Fruit fly (Drosophila melanogaster) whole organism, embryonic: Measurements from ENCODE around the gene Rpp30.

Experiments used
- Bteb2 ChIP-seq: fragments of 200-800 bp; sonication (Bioruptor generic); optimal IDR thresholded peaks from 2 replicates; lab custom pipeline; 2016; ENCODE audit warnings: missing biosample characterization, missing genetic modification characterization
- CG10209 ChIP-seq: fragments of 200-800 bp; sonication (Bioruptor generic); optimal IDR thresholded peaks from 3 replicates; lab custom pipeline; 2017; ENCODE audit warnings: missing biosample characterization, mild to moderate bottlenecking, missing genetic modification characterization, missing genetic modification reagents
- CG10431 ChIP-seq: fragments of 200-800 bp; sonication (Bioruptor generic); optimal IDR thresholded peaks from 3 replicates; lab custom pipeline; 2018; ENCODE audit warnings: missing biosample characterization, mild to moderate bottlenecking, missing genetic modification characterization
- CG11456 ChIP-seq: fragments of 200-800 bp; sonication (Bioruptor generic); IDR thresholded peaks from 3 replicates; pipeline ENCODE4 v1.3.6; 2022; ENCODE audit warnings: missing biosample characterization, missing genetic modification characterization
- CG12299 ChIP-seq: fragments of 200-800 bp; sonication (Bioruptor generic); optimal IDR thresholded peaks from 2 replicates; lab custom pipeline; 2018; ENCODE audit warnings: missing biosample characterization, mild to moderate bottlenecking, missing genetic modification characterization
- CG14965 ChIP-seq: fragments of 200-800 bp; sonication (Bioruptor generic); optimal IDR thresholded peaks from 2 replicates; lab custom pipeline; 2016; ENCODE audit warnings: missing biosample characterization, missing genetic modification characterization, borderline replicate concordance
- CG1602 ChIP-seq: fragments of 200-800 bp; sonication (Bioruptor generic); optimal IDR thresholded peaks from 3 replicates; lab custom pipeline; 2016; ENCODE audit warnings: missing biosample characterization, missing genetic modification characterization
- CG17385 ChIP-seq: fragments of 200-800 bp; sonication (Bioruptor generic); optimal IDR thresholded peaks from 3 replicates; lab custom pipeline; 2018; ENCODE audit warnings: missing biosample characterization, mild to moderate bottlenecking, missing genetic modification characterization
- CG33213 ChIP-seq: fragments of 200-800 bp; sonication (Bioruptor generic); optimal IDR thresholded peaks from 3 replicates; lab custom pipeline; 2016; ENCODE audit warnings: missing biosample characterization, missing genetic modification characterization
- CG3407 ChIP-seq: fragments of 200-800 bp; sonication (Bioruptor generic); optimal IDR thresholded peaks from 2 replicates; lab custom pipeline; 2018; ENCODE audit warnings: missing biosample characterization, mild to moderate bottlenecking, missing genetic modification characterization
- CG4617 ChIP-seq: fragments of 200-800 bp; sonication (Bioruptor generic); optimal IDR thresholded peaks from 3 replicates; lab custom pipeline; 2016; ENCODE audit warnings: missing biosample characterization, missing genetic modification characterization, borderline replicate concordance
- CG6683 ChIP-seq: fragments of 200-800 bp; sonication (Bioruptor generic); optimal IDR thresholded peaks from 2 replicates; lab custom pipeline; 2017; ENCODE audit warnings: missing biosample characterization, mild to moderate bottlenecking, missing genetic modification characterization, missing genetic modification reagents
- CG7786 ChIP-seq: fragments of 200-800 bp; sonication (Bioruptor generic); optimal IDR thresholded peaks from 2 replicates; lab custom pipeline; 2016; ENCODE audit warnings: missing biosample characterization, missing genetic modification characterization
- CHES-1-like ChIP-seq: fragments of 200-800 bp; sonication (Bioruptor generic); optimal IDR thresholded peaks from 2 replicates; lab custom pipeline; 2016; ENCODE audit warnings: missing biosample characterization, missing genetic modification characterization
- CoRest ChIP-seq: fragments of 200-800 bp; sonication (Bioruptor generic); optimal IDR thresholded peaks from 3 replicates; lab custom pipeline; 2018; ENCODE audit warnings: missing biosample characterization, mild to moderate bottlenecking, missing genetic modification characterization, moderate library complexity
- Dip3 ChIP-seq: fragments of 200-800 bp; sonication (Bioruptor generic); optimal IDR thresholded peaks from 3 replicates; lab custom pipeline; 2016; ENCODE audit warnings: missing biosample characterization, missing genetic modification characterization
- Dll ChIP-seq: fragments of 200-800 bp; sonication (Bioruptor generic); IDR thresholded peaks from 4 replicates; pipeline ENCODE4 v1.3.6; 2022; ENCODE audit warnings: missing biosample characterization, missing genetic modification characterization; ENCODE audit not compliant: partially characterized antibody
- Dp ChIP-seq: fragments of 200-800 bp; sonication (Bioruptor generic); optimal IDR thresholded peaks from 2 replicates; lab custom pipeline; 2018; ENCODE audit warnings: missing biosample characterization, mild to moderate bottlenecking, missing genetic modification characterization, moderate library complexity
- E2f2 ChIP-seq: fragments of 200-800 bp; sonication (Bioruptor generic); IDR thresholded peaks from 2 replicates; pipeline ENCODE4 v1.3.6; 2022; ENCODE audit warnings: missing biosample characterization, missing genetic modification characterization
- Ets65A ChIP-seq: fragments of 200-800 bp; sonication (Bioruptor generic); peaks from one replicate; lab custom pipeline; 2016; ENCODE audit warnings: missing biosample characterization, missing genetic modification characterization
- Ets97D ChIP-seq: fragments of 200-800 bp; sonication (Bioruptor generic); optimal IDR thresholded peaks from 3 replicates; lab custom pipeline; 2016; ENCODE audit warnings: missing biosample characterization, missing genetic modification characterization
- HLH4C ChIP-seq: fragments of 200-800 bp; sonication (Bioruptor generic); IDR thresholded peaks from 3 replicates; pipeline ENCODE4 v1.3.6; 2022; ENCODE audit warnings: missing biosample characterization, missing genetic modification characterization; ENCODE audit not compliant: partially characterized antibody
- Hey ChIP-seq: fragments of 200-800 bp; sonication (Bioruptor generic); optimal IDR thresholded peaks from 3 replicates; lab custom pipeline; 2018; ENCODE audit warnings: missing biosample characterization, mild to moderate bottlenecking, missing genetic modification characterization
- Hmr ChIP-seq: fragments of 200-800 bp; sonication (Bioruptor generic); optimal IDR thresholded peaks from 3 replicates; lab custom pipeline; 2017; ENCODE audit warnings: mild to moderate bottlenecking, missing biosample characterization, missing genetic modification reagents, missing genetic modification characterization
- Med ChIP-seq: fragments of 200-800 bp; sonication (Bioruptor generic); peaks from one replicate; lab custom pipeline; 2016; ENCODE audit warnings: missing biosample characterization, missing genetic modification characterization, mild to moderate bottlenecking, inconsistent platforms, moderate library complexity
- Sox100B ChIP-seq: fragments of 200-800 bp; sonication (Bioruptor generic); optimal IDR thresholded peaks from 3 replicates; lab custom pipeline; 2018; ENCODE audit warnings: missing biosample characterization, mild to moderate bottlenecking, missing genetic modification characterization
- ap ChIP-seq: fragments of 200-800 bp; sonication (Bioruptor generic); IDR thresholded peaks from 2 replicates; pipeline ENCODE4 v1.3.6; 2022; ENCODE audit warnings: missing biosample characterization, missing genetic modification characterization
- bowl ChIP-seq: fragments of 200-800 bp; sonication (Bioruptor generic); IDR thresholded peaks from 2 replicates; pipeline ENCODE4 v1.3.6; 2022; ENCODE audit warnings: missing biosample characterization, missing genetic modification characterization
- caup ChIP-seq: fragments of 200-800 bp; sonication (Bioruptor generic); optimal IDR thresholded peaks from 3 replicates; lab custom pipeline; 2017; ENCODE audit warnings: missing biosample characterization, mild to moderate bottlenecking, missing genetic modification characterization, moderate library complexity; ENCODE audit not compliant: severe bottlenecking
- cg ChIP-seq: fragments of 200-800 bp; sonication (Bioruptor generic); optimal IDR thresholded peaks from 3 replicates; lab custom pipeline; 2019; ENCODE audit warnings: missing biosample characterization, mild to moderate bottlenecking, missing genetic modification characterization, moderate library complexity
- chinmo ChIP-seq: fragments of 200-800 bp; sonication (Bioruptor generic); IDR thresholded peaks from 4 replicates; pipeline ENCODE4 v1.3.6; 2022; ENCODE audit warnings: missing biosample characterization, missing genetic modification characterization; ENCODE audit not compliant: partially characterized antibody
- emc ChIP-seq: fragments of 200-800 bp; sonication (Bioruptor generic); optimal IDR thresholded peaks from 2 replicates; lab custom pipeline; 2016; ENCODE audit warnings: missing biosample characterization, missing genetic modification characterization
- eyg ChIP-seq: fragments of 200-800 bp; sonication (Bioruptor generic); optimal IDR thresholded peaks from 3 replicates; lab custom pipeline; 2016; ENCODE audit warnings: missing biosample characterization, missing genetic modification characterization
- fd102C ChIP-seq: fragments of 200-800 bp; sonication (Bioruptor generic); optimal IDR thresholded peaks from 2 replicates; lab custom pipeline; 2018; ENCODE audit warnings: missing biosample characterization, mild to moderate bottlenecking, missing genetic modification characterization, moderate library complexity
- gce ChIP-seq: fragments of 200-800 bp; sonication (Bioruptor generic); IDR thresholded peaks from 3 replicates; pipeline ENCODE4 v1.3.6; 2022; ENCODE audit warnings: missing biosample characterization, missing genetic modification characterization
- gcm2 ChIP-seq: fragments of 200-800 bp; sonication (Bioruptor generic); optimal IDR thresholded peaks from 2 replicates; lab custom pipeline; 2016; ENCODE audit warnings: missing biosample characterization, missing genetic modification characterization
- jing ChIP-seq: fragments of 200-800 bp; sonication (Bioruptor generic); optimal IDR thresholded peaks from 2 replicates; lab custom pipeline; 2018; ENCODE audit warnings: missing biosample characterization, mild to moderate bottlenecking, missing genetic modification characterization
- lbe ChIP-seq: fragments of 200-800 bp; sonication (Bioruptor generic); optimal IDR thresholded peaks from 2 replicates; lab custom pipeline; 2016; ENCODE audit warnings: missing biosample characterization, mild to moderate bottlenecking, missing genetic modification characterization
- mirr ChIP-seq: fragments of 200-800 bp; sonication (Bioruptor generic); optimal IDR thresholded peaks from 3 replicates; lab custom pipeline; 2018; ENCODE audit warnings: missing biosample characterization, mild to moderate bottlenecking, missing genetic modification characterization
- pzg ChIP-seq: fragments of 200-800 bp; sonication (Bioruptor generic); optimal IDR thresholded peaks from 3 replicates; lab custom pipeline; 2018; ENCODE audit warnings: missing biosample characterization, mild to moderate bottlenecking, missing genetic modification characterization, moderate library complexity
- ro ChIP-seq: fragments of 200-800 bp; sonication (Bioruptor generic); IDR thresholded peaks from 2 replicates; pipeline ENCODE4 v1.3.6; 2022; ENCODE audit warnings: missing biosample characterization, missing genetic modification characterization
- run ChIP-seq: fragments of 200-800 bp; sonication (Bioruptor generic); optimal IDR thresholded peaks from 3 replicates; lab custom pipeline; 2018; ENCODE audit warnings: missing biosample characterization, mild to moderate bottlenecking, missing genetic modification characterization
- sens-2 ChIP-seq: fragments of 200-800 bp; sonication (Bioruptor generic); IDR thresholded peaks from 2 replicates; pipeline ENCODE4 v1.3.6; 2022; ENCODE audit warnings: missing biosample characterization, missing genetic modification characterization
- sna ChIP-seq: fragments of 200-800 bp; sonication (Bioruptor generic); IDR thresholded peaks from 2 replicates; pipeline ENCODE4 v1.3.6; 2022; ENCODE audit warnings: missing biosample characterization, missing genetic modification characterization; ENCODE audit not compliant: partially characterized antibody
- sqz ChIP-seq: fragments of 200-800 bp; sonication (Bioruptor generic); optimal IDR thresholded peaks from 3 replicates; lab custom pipeline; 2018; ENCODE audit warnings: missing biosample characterization, mild to moderate bottlenecking, missing genetic modification characterization
- tin ChIP-seq: fragments of 200-800 bp; sonication (Bioruptor generic); optimal IDR thresholded peaks from 3 replicates; lab custom pipeline; 2016; ENCODE audit warnings: missing biosample characterization, missing genetic modification characterization
- toy ChIP-seq: fragments of 200-800 bp; sonication (Bioruptor generic); IDR thresholded peaks from 2 replicates; pipeline ENCODE4 v1.3.6; 2022; ENCODE audit warnings: missing biosample characterization, missing genetic modification characterization
- usp ChIP-seq: fragments of >200 bp; optimal IDR thresholded peaks from 2 replicates; lab custom pipeline; 2017; ENCODE audit warnings: missing biosample characterization, missing genetic modification characterization
- vfl ChIP-seq: fragments of 200-800 bp; sonication (Bioruptor generic); optimal IDR thresholded peaks from 2 replicates; lab custom pipeline; 2016; ENCODE audit warnings: missing biosample characterization, missing genetic modification characterization
- zen2 ChIP-seq: fragments of 200-800 bp; sonication (Bioruptor generic); IDR thresholded peaks from 3 replicates; pipeline ENCODE4 v1.3.6; 2022; ENCODE audit warnings: missing biosample characterization, missing genetic modification characterization; ENCODE audit not compliant: partially characterized antibody

The Rpp30 gene

dm6 chr2L:221939-222489 lies 30.2 kb downstream of the Rpp30 start:
- TF ChIP-seq Sox100B (GFP tag; lab: Kevin White, UChicago) (no peak), toy (GFP tag; lab: Robert Waterston, UW) (no peak), Dll (peak; percentile 54; the same call in 1 of the 4 replicates), Hmr (GFP tag; lab: Kevin White, UChicago) (peak; percentile 8), bowl (GFP tag; lab: Robert Waterston, UW) (no peak), vfl (GFP tag; lab: Kevin White, UChicago) (no peak), caup (GFP tag; lab: Kevin White, UChicago) (no peak), usp (no peak), sens-2 (GFP tag; lab: Robert Waterston, UW) (no peak), mirr (GFP tag; lab: Kevin White, UChicago) (peak; percentile 9), CG10431 (GFP tag; lab: Kevin White, UChicago) (no peak), CG17385 (peak; percentile 18), jing (GFP tag; lab: Kevin White, UChicago) (no peak), CG33213 (no peak), Hey (tag; lab: Kevin White, UChicago) (no peak), lbe (GFP tag; lab: Kevin White, UChicago) (peak; percentile 40), gce (GFP tag; lab: Robert Waterston, UW) (no peak), Med (peak; percentile 82), tin (GFP tag; lab: Kevin White, UChicago) (no peak), emc (GFP tag; lab: Kevin White, UChicago) (no peak), Ets97D (GFP tag; lab: Kevin White, UChicago) (no peak), CG10209 (GFP tag; lab: Kevin White, UChicago) (no peak), CG14965 (GFP tag; lab: Kevin White, UChicago) (no peak), ro (GFP tag; lab: Robert Waterston, UW) (no peak), CG3407 (GFP tag; lab: Kevin White, UChicago) (no peak), Ets65A (GFP tag; lab: Kevin White, UChicago) (no peak), CG1602 (no peak), sqz (GFP tag; lab: Kevin White, UChicago) (no peak), chinmo (GFP tag; lab: Robert Waterston, UW) (peak; percentile 97), CG6683 (GFP tag; lab: Kevin White, UChicago) (no peak), cg (GFP tag; lab: Kevin White, UChicago) (peak; percentile 85), CG11456 (GFP tag; lab: Robert Waterston, UW) (no peak), CG7786 (GFP tag; lab: Kevin White, UChicago) (no peak), ap (no peak), gcm2 (GFP tag; lab: Kevin White, UChicago) (no peak), fd102C (no peak), CG4617 (GFP tag; lab: Kevin White, UChicago) (no peak), Bteb2 (GFP tag; lab: Kevin White, UChicago) (no peak), pzg (GFP tag; lab: Kevin White, UChicago) (no peak), Dp (no peak), HLH4C (no peak), sna (GFP tag; lab: Robert Waterston, UW) (peak; percentile 64; the same call in 1 of the 2 replicates), CoRest (tag; lab: Kevin White, UChicago) (no peak), CHES-1-like (GFP tag; lab: Kevin White, UChicago) (no peak), run (no peak), E2f2 (GFP tag; lab: Robert Waterston, UW) (no peak), zen2 (GFP tag; lab: Robert Waterston, UW) (no peak; the same call in 2 of the 3 replicates), eyg (GFP tag; lab: Kevin White, UChicago) (peak; percentile 4), CG12299 (tag; lab: Kevin White, UChicago) (no peak), Dip3 (GFP tag; lab: Kevin White, UChicago) (no peak)
